Worm (Caenorhabditis elegans): ENCODE results near the gene Y53G8AM.4.

Y53G8AM.4 gene

DNA sequence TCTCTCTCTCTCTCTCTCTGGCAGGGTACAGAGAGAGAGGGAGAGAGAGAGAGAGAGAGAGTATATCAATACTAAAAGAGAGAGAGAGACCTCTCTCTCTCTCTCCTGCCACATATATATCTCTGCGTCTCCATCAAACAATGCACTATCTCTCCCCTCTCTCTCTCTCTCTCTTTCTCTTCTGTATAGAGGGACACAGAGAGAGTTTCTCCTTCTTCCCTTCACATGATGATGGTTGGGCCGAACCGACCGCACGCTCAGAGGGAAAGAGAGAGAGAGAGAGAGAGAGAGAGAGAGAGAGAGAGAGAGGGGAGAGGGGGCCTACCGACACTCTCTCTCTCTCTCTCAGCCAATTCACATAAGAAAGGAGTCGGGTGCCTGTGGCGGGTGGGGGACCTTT lies 16.2 kb upstream of the Y53G8AM.4 start:
- TF ChIP-seq lsy-2 (tag; optimal IDR thresholded peaks at IDR 0.05) = peak in 1 of 2 experiments; percentile 79
- TF ChIP-seq R02D3.7 (tag; optimal IDR thresholded peaks at IDR 0.05) = no peak
- peak; percentile 30 for TF ChIP-seq dpl-1 (GFP tag; optimal IDR thresholded peaks at IDR 0.05)
- peak; percentile 49 for TF ChIP-seq nhr-48 (tag; optimal IDR thresholded peaks at IDR 0.05)
- peak; percentile 52 for TF ChIP-seq nhr-28 (tag; optimal IDR thresholded peaks at IDR 0.05)
- 0 out of 2 replicates have a peak, but pooled peaks have one; percentile 36 for TF ChIP-seq ctbp-1 (GFP tag; IDR thresholded peaks at IDR 0.05)
- no peak for TF ChIP-seq tag-97 (GFP tag; IDR thresholded peaks at IDR 0.05)
- TF ChIP-seq daf-8 (GFP tag; IDR thresholded peaks at IDR 0.05) = no peak
- peak; percentile 78 for TF ChIP-seq dve-1 (tag; optimal IDR thresholded peaks at IDR 0.05; ENCODE audit: insufficient read depth)
- no peak for TF ChIP-seq Y105C5A.15 (GFP tag; IDR thresholded peaks at IDR 0.05)
- TF ChIP-seq hmg-1.1 (GFP tag; IDR thresholded peaks at IDR 0.05) = peak; percentile 68
- no peak for TF ChIP-seq lin-1 (GFP tag; IDR thresholded peaks at IDR 0.05)
- peak in 1 of 2 experiments; percentile 59 for TF ChIP-seq daf-16 (GFP tag; optimal IDR thresholded peaks at IDR 0.05)
- TF ChIP-seq daf-16 (tag; optimal IDR thresholded peaks at IDR 0.05) = peak; percentile 23
- peak; percentile 31 for TF ChIP-seq zip-2 (tag; optimal IDR thresholded peaks at IDR 0.05)
- peak; percentile 7 for TF ChIP-seq F10B5.3 (tag; optimal IDR thresholded peaks at IDR 0.05)
- no peak for TF ChIP-seq ceh-28 (tag; optimal IDR thresholded peaks at IDR 0.05)
- TF ChIP-seq dmd-9 (GFP tag; IDR thresholded peaks at IDR 0.05) = no peak
- no peak for TF ChIP-seq nhr-41 (GFP tag; IDR thresholded peaks at IDR 0.05)
- TF ChIP-seq spr-3 (GFP tag; optimal IDR thresholded peaks at IDR 0.05) = no peak
- no peak for TF ChIP-seq unc-130 (GFP tag; optimal IDR thresholded peaks at IDR 0.05)
- no peak for TF ChIP-seq ztf-7 (tag; optimal IDR thresholded peaks at IDR 0.05)
- no peak for TF ChIP-seq lin-29 (GFP tag; IDR thresholded peaks at IDR 0.05)
- TF ChIP-seq cey-2 (tag; optimal IDR thresholded peaks at IDR 0.05; ENCODE audit: borderline replicate concordance, insufficient read depth) = no peak
- no peak for TF ChIP-seq nhr-42 (GFP tag; IDR thresholded peaks at IDR 0.05)
- TF ChIP-seq ceh-44 (GFP tag; IDR thresholded peaks at IDR 0.05) = no peak
- no peak for TF ChIP-seq Y5F2A.4 (GFP tag; optimal IDR thresholded peaks at IDR 0.05)
- no peak for TF ChIP-seq ztf-11 (tag; optimal IDR thresholded peaks at IDR 0.05)
- no peak for TF ChIP-seq ama-1 (optimal IDR thresholded peaks at IDR 0.05)
- TF ChIP-seq F37D6.2 (tag; optimal IDR thresholded peaks at IDR 0.05) = peak; percentile 24
- TF ChIP-seq tra-1 (GFP tag; IDR thresholded peaks at IDR 0.05) = no peak
- TF ChIP-seq hlh-30 (tag; optimal IDR thresholded peaks at IDR 0.05; ENCODE audit: insufficient read depth) = peak; percentile 85
- TF ChIP-seq unc-39 (tag; optimal IDR thresholded peaks at IDR 0.05) = no peak
- no peak for TF ChIP-seq pqm-1 (tag; optimal IDR thresholded peaks at IDR 0.05)
- peak; percentile 95 for TF ChIP-seq set-16 (GFP tag; IDR thresholded peaks at IDR 0.05)
- no peak for TF ChIP-seq fkh-10 (GFP tag; optimal IDR thresholded peaks at IDR 0.05)
- no peak for TF ChIP-seq ZK546.5 (tag; optimal IDR thresholded peaks at IDR 0.05)
- no peak for TF ChIP-seq ceh-32 (tag; optimal IDR thresholded peaks at IDR 0.05; ENCODE audit: poor library complexity)
- TF ChIP-seq mes-2 (tag; optimal IDR thresholded peaks at IDR 0.05; ENCODE audit: poor library complexity, severe bottlenecking) = peak; percentile 31
- TF ChIP-seq T20F7.1 (GFP tag; optimal IDR thresholded peaks at IDR 0.05) = no peak
- no peak for TF ChIP-seq skn-1 (tag; optimal IDR thresholded peaks at IDR 0.05)
- no peak for TF ChIP-seq lir-3 (tag; optimal IDR thresholded peaks at IDR 0.05)
- no peak for TF ChIP-seq T26A8.4 (GFP tag; IDR thresholded peaks at IDR 0.05)
- TF ChIP-seq mdl-1 (tag; optimal IDR thresholded peaks at IDR 0.05) = peak in 1 of 2 experiments; percentile 76
- TF ChIP-seq dmd-8 (GFP tag; IDR thresholded peaks at IDR 0.05) = no peak
- no peak for TF ChIP-seq daf-19 (GFP tag; conservative IDR thresholded peaks at IDR 0.05)
- peak; percentile 35 for TF ChIP-seq lin-38 (GFP tag; IDR thresholded peaks at IDR 0.05)
- no peak for TF ChIP-seq Y48G9A.11 (GFP tag; IDR thresholded peaks at IDR 0.05)
- no peak for TF ChIP-seq zfp-2 (tag; optimal IDR thresholded peaks at IDR 0.05)
- TF ChIP-seq F49E8.2 (tag; optimal IDR thresholded peaks at IDR 0.05; ENCODE audit: borderline replicate concordance) = no peak
- no peak for TF ChIP-seq mxl-3 (GFP tag; optimal IDR thresholded peaks at IDR 0.05)
- no peak for TF ChIP-seq saeg-2 (GFP tag; IDR thresholded peaks at IDR 0.05)

All from whole organism, L4 larva.